Fruit fly (Drosophila melanogaster): Measurements from ENCODE around the gene jub.

The jub gene

DNA sequence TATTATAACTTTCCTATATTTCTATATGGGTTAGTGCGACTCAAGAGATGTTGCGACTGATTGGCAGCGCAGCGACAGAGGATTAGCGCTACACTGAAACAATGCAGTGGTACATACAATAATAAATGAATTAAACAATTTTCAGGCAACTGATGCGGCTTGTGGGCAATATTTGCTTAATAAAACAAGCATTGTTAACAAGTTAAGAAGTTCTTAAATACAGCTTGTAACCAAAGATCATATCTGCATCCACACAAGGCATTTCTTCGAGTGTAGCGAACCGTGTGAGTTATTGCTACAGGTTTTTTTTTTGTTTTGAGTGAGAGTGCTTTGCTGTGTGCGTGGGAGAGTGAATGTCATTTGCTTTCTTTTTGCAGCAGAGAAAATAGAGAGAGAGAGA is 8.8 kb upstream of the jub start:
- TF ChIP-seq rn (GFP tag; IDR thresholded peaks at IDR 0.05) (peak; percentile 88), CG10348 (GFP tag; IDR thresholded peaks at IDR 0.05) (peak; percentile 81), CG8301 (tag; optimal IDR thresholded peaks at IDR 0.05) (peak; percentile 90), CG13204 (GFP tag; optimal IDR thresholded peaks at IDR 0.05) (peak; percentile 49), CG14655 (GFP tag; optimal IDR thresholded peaks at IDR 0.05) (peak; percentile 87), EcR (GFP tag; optimal IDR thresholded peaks at IDR 0.05) (peak; percentile 16), Pif1B (GFP tag; optimal IDR thresholded peaks at IDR 0.05) (peak; percentile 89), CG8159 (tag; optimal IDR thresholded peaks at IDR 0.05) (peak; percentile 85), CG15710 (tag; optimal IDR thresholded peaks at IDR 0.05) (peak; percentile 77), gl (tag; optimal IDR thresholded peaks at IDR 0.05) (peak; percentile 57), D1 (tag; optimal IDR thresholded peaks at IDR 0.05) (no peak), Ets98B (GFP tag; IDR thresholded peaks at IDR 0.05) (peak; percentile 95), Snoo (tag; optimal IDR thresholded peaks at IDR 0.05) (peak; percentile 80), fd96Ca (GFP tag; IDR thresholded peaks at IDR 0.05) (peak; percentile 97), CG9948 (tag; optimal IDR thresholded peaks at IDR 0.05) (peak; percentile 75), CG4496 (GFP tag; IDR thresholded peaks at IDR 0.05) (peak; percentile 95), CG32121 (GFP tag; IDR thresholded peaks at IDR 0.05) (peak; percentile 94), CG17806 (tag; optimal IDR thresholded peaks at IDR 0.05) (peak; percentile 82), Pif1A (GFP tag; optimal IDR thresholded peaks at IDR 0.05) (peak; percentile 91), CG12605 (GFP tag; IDR thresholded peaks at IDR 0.05) (peak; percentile 91), CG34367 (tag; optimal IDR thresholded peaks at IDR 0.05) (peak; percentile 79)

DNA sequence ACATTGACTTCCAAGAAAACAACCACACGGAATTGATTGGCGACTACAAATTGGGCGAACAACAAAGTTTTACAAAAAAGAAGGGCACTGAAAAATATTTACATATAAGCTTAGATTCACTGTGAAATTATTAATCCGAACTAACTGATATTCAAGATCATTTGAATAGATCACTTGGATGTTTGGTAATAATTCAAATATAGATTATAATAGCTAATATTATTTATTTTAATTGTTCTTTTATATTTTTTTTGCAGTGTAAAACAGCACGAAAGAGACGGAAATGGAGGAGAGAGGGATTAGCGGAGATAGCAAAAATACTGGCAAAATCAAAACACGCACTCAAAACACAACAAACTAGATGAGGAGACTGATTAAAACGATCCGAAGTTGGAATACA is 8.1 kb upstream of the jub start:
- TF ChIP-seq Ets98B (GFP tag; IDR thresholded peaks at IDR 0.05) (peak; percentile 29; the same call in 1 of the 2 replicates), CG8301 (tag; optimal IDR thresholded peaks at IDR 0.05) (no peak), CG12605 (GFP tag; IDR thresholded peaks at IDR 0.05) (no peak), CG4496 (GFP tag; IDR thresholded peaks at IDR 0.05) (no peak; the same call in 2 of the 3 replicates), CG34367 (tag; optimal IDR thresholded peaks at IDR 0.05) (no peak), CG8159 (tag; optimal IDR thresholded peaks at IDR 0.05) (peak; percentile 47), CG15710 (tag; optimal IDR thresholded peaks at IDR 0.05) (peak; percentile 28), Pif1B (GFP tag; optimal IDR thresholded peaks at IDR 0.05) (no peak), EcR (GFP tag; optimal IDR thresholded peaks at IDR 0.05) (no peak), Pif1A (GFP tag; optimal IDR thresholded peaks at IDR 0.05) (no peak), CG9948 (tag; optimal IDR thresholded peaks at IDR 0.05) (peak; percentile 36), fd96Ca (GFP tag; IDR thresholded peaks at IDR 0.05) (no peak), rn (GFP tag; IDR thresholded peaks at IDR 0.05) (no peak), CG32121 (GFP tag; IDR thresholded peaks at IDR 0.05) (peak; percentile 52; the same call in 1 of the 2 replicates), CG10348 (GFP tag; IDR thresholded peaks at IDR 0.05) (no peak), gl (tag; optimal IDR thresholded peaks at IDR 0.05) (no peak), CG13204 (GFP tag; optimal IDR thresholded peaks at IDR 0.05) (no peak), CG14655 (GFP tag; optimal IDR thresholded peaks at IDR 0.05) (no peak), Snoo (tag; optimal IDR thresholded peaks at IDR 0.05) (no peak), CG17806 (tag; optimal IDR thresholded peaks at IDR 0.05) (peak; percentile 23), D1 (tag; optimal IDR thresholded peaks at IDR 0.05) (no peak)

DNA sequence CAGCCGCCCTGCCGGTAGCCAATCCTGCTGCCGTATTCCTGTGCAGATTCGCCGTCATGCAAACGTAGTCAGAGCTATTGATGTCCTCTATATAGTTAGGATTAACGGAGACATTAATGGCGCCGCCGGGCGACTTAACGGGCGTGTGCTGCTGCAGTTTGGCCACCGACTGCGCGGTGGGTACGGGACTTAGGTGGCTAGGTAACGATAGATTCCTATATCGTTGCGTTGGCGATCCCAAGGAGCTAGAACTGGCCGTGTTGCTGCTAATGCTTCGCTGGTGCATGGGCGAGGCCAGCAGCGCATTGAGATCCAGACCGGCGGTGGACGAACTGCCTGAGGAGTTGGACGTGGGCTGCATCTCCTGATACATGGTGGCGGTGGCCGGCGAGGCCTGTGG is 1.2 kb downstream of the jub start:
- TF ChIP-seq Ets98B (GFP tag; IDR thresholded peaks at IDR 0.05) (no peak), CG9948 (tag; optimal IDR thresholded peaks at IDR 0.05) (no peak), Snoo (tag; optimal IDR thresholded peaks at IDR 0.05) (no peak), fd96Ca (GFP tag; IDR thresholded peaks at IDR 0.05) (no peak), EcR (GFP tag; optimal IDR thresholded peaks at IDR 0.05) (no peak), CG17806 (tag; optimal IDR thresholded peaks at IDR 0.05) (no peak), gl (tag; optimal IDR thresholded peaks at IDR 0.05) (no peak), Pif1A (GFP tag; optimal IDR thresholded peaks at IDR 0.05) (no peak), Pif1B (GFP tag; optimal IDR thresholded peaks at IDR 0.05) (no peak), CG32121 (GFP tag; IDR thresholded peaks at IDR 0.05) (no peak), CG15710 (tag; optimal IDR thresholded peaks at IDR 0.05) (no peak), CG4496 (GFP tag; IDR thresholded peaks at IDR 0.05) (no peak), D1 (tag; optimal IDR thresholded peaks at IDR 0.05) (no peak), CG8301 (tag; optimal IDR thresholded peaks at IDR 0.05) (no peak)

DNA sequence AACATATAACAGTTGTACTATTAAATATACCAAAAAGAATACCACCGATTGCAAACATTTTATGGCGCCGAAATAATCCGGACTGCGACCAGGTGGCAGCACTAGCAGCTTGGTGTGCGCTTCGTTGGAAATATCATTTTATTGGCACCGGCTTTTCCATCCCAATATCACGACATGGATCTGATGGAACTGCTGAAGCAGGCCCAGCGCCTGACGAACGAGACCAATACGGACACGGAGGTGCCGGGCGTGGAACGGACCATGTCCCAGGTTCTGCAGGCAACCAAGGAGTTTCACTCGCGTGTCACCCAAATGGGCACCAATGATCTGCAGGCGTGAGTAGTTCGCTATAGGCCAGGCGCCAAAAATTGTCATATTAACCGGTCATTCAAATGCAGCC is 7.4 kb downstream of the jub start, which contains the start of gene Nup93-1:
TSS of gene Nup93-1 (plus strand) at position 74 of the 400 bp plus-strand sequence.
- TF ChIP-seq fd96Ca (GFP tag; IDR thresholded peaks at IDR 0.05) = no peak

DNA sequence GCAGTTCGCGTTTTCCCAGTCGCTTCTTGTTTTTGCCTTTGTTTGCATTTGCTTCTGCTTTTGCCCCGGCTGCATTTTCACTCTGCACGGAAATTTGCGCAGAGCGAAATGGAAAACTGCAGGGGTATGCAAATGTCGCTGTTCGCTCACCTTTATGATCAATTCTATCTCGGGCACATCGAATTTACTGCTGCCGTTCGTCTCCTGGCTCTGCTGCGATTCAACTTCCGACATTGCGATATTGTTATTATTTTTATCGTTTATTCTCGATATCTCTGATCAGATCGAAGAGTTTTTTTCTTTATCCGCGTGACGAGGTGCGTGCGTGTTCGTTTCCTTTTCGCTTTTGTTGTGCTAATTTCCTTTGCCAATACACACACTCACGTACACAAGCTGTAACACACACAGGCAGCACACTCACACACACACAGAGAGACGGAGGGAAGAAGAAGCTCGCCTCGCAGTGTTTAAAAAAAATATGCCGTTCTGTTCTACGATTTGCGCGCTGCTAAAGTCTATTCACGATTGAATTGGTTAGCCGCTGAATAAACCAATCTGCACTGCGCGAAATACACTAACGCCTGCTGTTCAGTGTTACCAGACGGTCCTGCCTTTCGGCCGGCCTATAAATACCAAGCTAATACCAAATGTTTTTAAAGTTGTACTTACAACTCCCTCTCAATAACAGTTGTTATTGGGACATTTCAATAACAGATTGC is 8.2 kb downstream of the jub start, which contains the start of gene Clic:
TSS of gene Clic (minus strand) at position 533 of the 719 bp plus-strand sequence.
- TF ChIP-seq CG8301 (tag; optimal IDR thresholded peaks at IDR 0.05) (no peak), Snoo (tag; optimal IDR thresholded peaks at IDR 0.05) (no peak), CG12605 (GFP tag; IDR thresholded peaks at IDR 0.05) (no peak), CG17806 (tag; optimal IDR thresholded peaks at IDR 0.05) (no peak), CG4496 (GFP tag; IDR thresholded peaks at IDR 0.05) (peak; percentile 51; the same call in 2 of the 3 replicates), rn (GFP tag; IDR thresholded peaks at IDR 0.05) (no peak), Pif1A (GFP tag; optimal IDR thresholded peaks at IDR 0.05) (no peak), CG14655 (GFP tag; optimal IDR thresholded peaks at IDR 0.05) (no peak)
